Worm (Caenorhabditis elegans) whole organism, L3 larva: ENCODE measurements around the gene C36A4.4.

Experiments
- aly-2 ChIP-seq: fragments of 150-350 bp; optimal IDR thresholded peaks from 2 replicates; lab custom pipeline; 2014; ENCODE audit warnings: missing biosample characterization, missing genetic modification characterization
- elt-3 ChIP-seq, 3 experiments: fragments of 150-350 bp in 1 of 3; sonication (generic microtip) in 2 of 3; optimal IDR thresholded peaks; 2 replicates in 2 of 3; 4 replicates in 1 of 3; lab custom pipeline; 2014 to 2017; ENCODE audit warnings: missing biosample characterization in 3 of 3, missing genetic modification characterization in 3 of 3

- TF ChIP-seq elt-3 (tag; optimal IDR thresholded peaks at IDR 0.05; lab: Kevin White, UChicago) (no peak), aly-2 (tag; lab: Kevin White, UChicago) (no peak)
Observed at ce11 chrIII:3814421-3814820, 29.0 kb downstream of the C36A4.4 start.
